Worm (Caenorhabditis elegans) whole organism, L1 larva: ENCODE results near the gene decr-1.2.

Experiments used
- Y116A8C.19 ChIP-seq: sonication (generic microtip); optimal IDR thresholded peaks from 2 replicates; lab custom pipeline; 2016; ENCODE audit warnings: missing compliant biosample characterization, missing genetic modification characterization, borderline replicate concordance
- ama-1 ChIP-seq: fragments of 150-350 bp; optimal IDR thresholded peaks from 2 replicates; lab custom pipeline; 2014
- egl-27 ChIP-seq, 2 experiments: fragments of 150-350 bp in 1 of 2; sonication (generic microtip); optimal IDR thresholded peaks; 3 replicates each; lab custom pipeline; 2017 to 2018; ENCODE audit warnings: missing biosample characterization in 2 of 2, missing genetic modification characterization in 2 of 2, missing genetic modification reagents in 2 of 2
- hlh-4 ChIP-seq: sonication (generic microtip); optimal IDR thresholded peaks from 2 replicates; lab custom pipeline; 2016; ENCODE audit warnings: mild to moderate bottlenecking, missing genetic modification characterization, missing compliant biosample characterization
- lir-3 ChIP-seq: sonication (generic microtip); optimal IDR thresholded peaks from 2 replicates; lab custom pipeline; 2016; ENCODE audit warnings: mild to moderate bottlenecking, missing genetic modification characterization, moderate library complexity, missing compliant biosample characterization; ENCODE audit not compliant: poor library complexity
- unc-98 ChIP-seq: fragments of 200-800 bp; sonication (Bioruptor generic); IDR thresholded peaks from 2 replicates; pipeline ENCODE4 v1.3.6; 2022; ENCODE audit warnings: missing genetic modification characterization, missing compliant biosample characterization
- zag-1 ChIP-seq: fragments of 150-350 bp; optimal IDR thresholded peaks from 2 replicates; lab custom pipeline; 2014; ENCODE audit warnings: missing biosample characterization, missing genetic modification characterization

DNA sequence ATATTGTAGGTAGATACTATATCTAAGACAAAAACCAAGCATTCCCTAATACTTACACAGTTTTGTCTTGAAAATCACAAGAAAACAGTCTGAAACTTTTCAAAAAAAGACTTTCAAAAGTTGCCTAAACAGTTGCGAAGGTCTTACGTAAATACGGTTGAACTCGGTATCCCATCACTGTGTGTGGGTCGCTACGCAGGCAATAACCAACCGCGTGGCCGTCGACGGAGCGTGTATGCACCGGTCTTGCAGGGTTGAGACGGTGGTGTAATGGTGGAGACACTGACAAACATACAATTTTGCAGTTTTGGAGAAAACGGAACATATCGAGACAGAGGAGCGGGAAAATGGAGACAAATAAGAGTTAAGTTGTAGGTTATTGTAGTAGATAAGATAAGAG, 15.8 kb downstream of the decr-1.2 start, which contains the start of gene iff-2:
- peak; percentile 90 to 96 for TF ChIP-seq egl-27 (tag; optimal IDR thresholded peaks at IDR 0.05; lab: Kevin White, UChicago)
- no peak for TF ChIP-seq hlh-4 (tag; lab: Kevin White, UChicago)
- TF ChIP-seq lir-3 (tag; lab: Kevin White, UChicago): peak; percentile 95
- peak; percentile 69 for TF ChIP-seq zag-1 (tag; lab: Kevin White, UChicago)
- no peak for TF ChIP-seq Y116A8C.19 (tag; lab: Kevin White, UChicago)
- peak; percentile 91 for TF ChIP-seq ama-1
- peak; percentile 83; the same call in 1 of the 2 replicates for TF ChIP-seq unc-98 (GFP tag; lab: Robert Waterston, UW)
